Worm (Caenorhabditis elegans) whole organism, L3 larva: ENCODE measurements around the gene srw-59.

Experiments used
- ama-1 ChIP-seq: fragments of 150-350 bp; optimal IDR thresholded peaks from 2 replicates; lab custom pipeline; 2018
- ceh-28 ChIP-seq: fragments of 150-350 bp; optimal IDR thresholded peaks from 2 replicates; lab custom pipeline; 2014; ENCODE audit warnings: missing biosample characterization, missing genetic modification reagents, missing genetic modification characterization
- egl-27 ChIP-seq: sonication (generic microtip); optimal IDR thresholded peaks from 4 replicates; lab custom pipeline; 2017; ENCODE audit warnings: missing biosample characterization, missing genetic modification reagents, missing genetic modification characterization
- fos-1 ChIP-seq: fragments of 150-350 bp; optimal IDR thresholded peaks from 2 replicates; lab custom pipeline; 2014; ENCODE audit warnings: missing biosample characterization, missing genetic modification characterization
- lin-15B ChIP-seq: fragments of 150-350 bp; optimal IDR thresholded peaks from 2 replicates; lab custom pipeline; 2014; ENCODE audit warnings: missing biosample characterization, missing genetic modification characterization

ce11 chrV:15959456-15959855 is 8.7 kb upstream of the srw-59 start:
- no peak for TF ChIP-seq ceh-28 (tag; lab: Kevin White, UChicago)
- TF ChIP-seq fos-1 (tag; lab: Kevin White, UChicago), result no peak
- no peak for TF ChIP-seq lin-15B
- no peak for TF ChIP-seq ama-1
- TF ChIP-seq egl-27 (tag; lab: Kevin White, UChicago), result no peak
